Fruit fly (Drosophila melanogaster) whole organism, embryonic: ENCODE results near the gene Crtc.

Source experiments
- Atf-2 ChIP-seq: fragments of 200-800 bp; sonication (Bioruptor generic); optimal IDR thresholded peaks from 2 replicates; lab custom pipeline; 2016; ENCODE audit warnings: missing biosample characterization, missing genetic modification characterization
- BtbVII ChIP-seq: fragments of 200-800 bp; sonication (Bioruptor generic); optimal IDR thresholded peaks from 3 replicates; lab custom pipeline; 2017; ENCODE audit warnings: missing biosample characterization, mild to moderate bottlenecking, missing genetic modification characterization
- CG10543 ChIP-seq: fragments of 200-800 bp; sonication (Bioruptor generic); optimal IDR thresholded peaks from 3 replicates; lab custom pipeline; 2017; ENCODE audit warnings: missing biosample characterization, mild to moderate bottlenecking, missing genetic modification characterization, moderate library complexity
- CG11504 ChIP-seq: fragments of 200-800 bp; sonication (Bioruptor generic); optimal IDR thresholded peaks from 3 replicates; lab custom pipeline; 2019; ENCODE audit warnings: missing biosample characterization, mild to moderate bottlenecking, missing genetic modification characterization, moderate library complexity
- CG11695 ChIP-seq: fragments of 200-800 bp; sonication (Bioruptor generic); IDR thresholded peaks from 3 replicates; pipeline ENCODE4 v1.3.6; 2022; ENCODE audit warnings: missing biosample characterization, missing genetic modification characterization
- CG12104 ChIP-seq: fragments of 200-800 bp; sonication (Bioruptor generic); optimal IDR thresholded peaks from 3 replicates; lab custom pipeline; 2016; ENCODE audit warnings: missing biosample characterization, missing genetic modification characterization
- CG12236 ChIP-seq: fragments of 200-800 bp; sonication (Bioruptor generic); optimal IDR thresholded peaks from 2 replicates; lab custom pipeline; 2016; ENCODE audit warnings: missing biosample characterization, missing genetic modification characterization
- CG12659 ChIP-seq: fragments of 200-800 bp; sonication (Bioruptor generic); optimal IDR thresholded peaks from 3 replicates; lab custom pipeline; 2017; ENCODE audit warnings: mild to moderate bottlenecking, missing biosample characterization, missing genetic modification reagents, missing genetic modification characterization
- CG12744 ChIP-seq: fragments of 200-800 bp; sonication (Bioruptor generic); optimal IDR thresholded peaks from 2 replicates; lab custom pipeline; 2016; ENCODE audit warnings: missing biosample characterization, missing genetic modification characterization
- CG14050 ChIP-seq: fragments of 200-800 bp; sonication (Bioruptor generic); IDR thresholded peaks from 3 replicates; pipeline ENCODE4 v1.3.6; 2022; ENCODE audit warnings: missing biosample characterization, missing genetic modification characterization
- CG14710 ChIP-seq: fragments of 200-800 bp; sonication (Bioruptor generic); optimal IDR thresholded peaks from 3 replicates; lab custom pipeline; 2019; ENCODE audit warnings: missing biosample characterization, mild to moderate bottlenecking, missing genetic modification characterization, moderate library complexity
- CG15269 ChIP-seq: fragments of 200-800 bp; sonication (Bioruptor generic); optimal IDR thresholded peaks from 2 replicates; lab custom pipeline; 2018; ENCODE audit warnings: missing biosample characterization, mild to moderate bottlenecking, missing genetic modification characterization, moderate library complexity
- CG15514 ChIP-seq: fragments of 200-800 bp; sonication (Bioruptor generic); optimal IDR thresholded peaks from 3 replicates; lab custom pipeline; 2017; ENCODE audit warnings: missing biosample characterization, missing genetic modification characterization, mild to moderate bottlenecking, moderate library complexity, missing genetic modification reagents
- CG16779 ChIP-seq: fragments of 200-800 bp; sonication (Bioruptor generic); IDR thresholded peaks from 2 replicates; pipeline ENCODE4 v1.3.6; 2022; ENCODE audit warnings: missing biosample characterization, missing genetic modification characterization
- CG16813 ChIP-seq: fragments of 200-800 bp; sonication (Bioruptor generic); IDR thresholded peaks from 3 replicates; pipeline ENCODE4 v1.3.6; 2022; ENCODE audit warnings: missing biosample characterization, missing genetic modification characterization; ENCODE audit not compliant: partially characterized antibody
- CG17385 ChIP-seq: fragments of 200-800 bp; sonication (Bioruptor generic); optimal IDR thresholded peaks from 3 replicates; lab custom pipeline; 2018; ENCODE audit warnings: missing biosample characterization, mild to moderate bottlenecking, missing genetic modification characterization
- CG30403 ChIP-seq: fragments of 200-800 bp; sonication (Bioruptor generic); optimal IDR thresholded peaks from 3 replicates; lab custom pipeline; 2016; ENCODE audit warnings: missing biosample characterization, missing genetic modification characterization
- CG4424 ChIP-seq: fragments of 200-800 bp; sonication (Bioruptor generic); optimal IDR thresholded peaks from 3 replicates; lab custom pipeline; 2016; ENCODE audit warnings: missing biosample characterization, missing genetic modification characterization
- CG5245 ChIP-seq: fragments of 200-800 bp; sonication (Bioruptor generic); optimal IDR thresholded peaks from 3 replicates; lab custom pipeline; 2016; ENCODE audit warnings: missing biosample characterization, missing genetic modification characterization
- CG5953 ChIP-seq: fragments of 200-800 bp; sonication (Bioruptor generic); IDR thresholded peaks from 2 replicates; pipeline ENCODE4 v1.3.6; 2022; ENCODE audit warnings: missing biosample characterization, missing genetic modification characterization
- CG6175 ChIP-seq: fragments of 200-800 bp; sonication (Bioruptor generic); IDR thresholded peaks from 3 replicates; pipeline ENCODE4 v1.3.6; 2022; ENCODE audit warnings: missing biosample characterization, missing genetic modification characterization
- CG7839 ChIP-seq: fragments of 200-800 bp; sonication (Bioruptor generic); optimal IDR thresholded peaks from 3 replicates; lab custom pipeline; 2018; ENCODE audit warnings: missing biosample characterization, mild to moderate bottlenecking, missing genetic modification characterization, moderate library complexity
- D ChIP-seq, 2 experiments: fragments of 200-800 bp in 1 of 2; fragments of >200 bp in 1 of 2; sonication (Bioruptor generic) in 1 of 2; optimal IDR thresholded peaks; 2 replicates in 1 of 2; 3 replicates in 1 of 2; lab custom pipeline; 2017; ENCODE audit warnings: mild to moderate bottlenecking in 1 of 2, missing biosample characterization in 1 of 2, missing genetic modification characterization in 1 of 2, missing genetic modification reagents in 1 of 2
- D19A ChIP-seq: fragments of 200-800 bp; optimal IDR thresholded peaks from 3 replicates; lab custom pipeline; 2019; ENCODE audit warnings: missing biosample characterization, mild to moderate bottlenecking, missing genetic modification characterization, moderate library complexity
- HLHmδ ChIP-seq: fragments of 200-800 bp; sonication (Bioruptor generic); optimal IDR thresholded peaks from 2 replicates; lab custom pipeline; 2018; ENCODE audit warnings: missing biosample characterization, mild to moderate bottlenecking, missing genetic modification characterization, moderate library complexity
- MTF-1 ChIP-seq: fragments of 200-800 bp; sonication (Bioruptor generic); optimal IDR thresholded peaks from 2 replicates; lab custom pipeline; 2018; ENCODE audit warnings: missing biosample characterization, mild to moderate bottlenecking, missing genetic modification characterization, borderline replicate concordance
- Pdp1 ChIP-seq, 2 experiments: fragments of 200-800 bp; sonication (Bioruptor generic); optimal IDR thresholded peaks; 3 replicates each; lab custom pipeline; 2016; ENCODE audit warnings: missing biosample characterization in 2 of 2, missing genetic modification characterization in 2 of 2, mild to moderate bottlenecking in 1 of 2, moderate library complexity in 1 of 2
- Side ChIP-seq: fragments of 200-800 bp; sonication (Bioruptor generic); optimal IDR thresholded peaks from 2 replicates; lab custom pipeline; 2016; ENCODE audit warnings: missing biosample characterization, missing genetic modification characterization
- Sin3A ChIP-seq: fragments of >200 bp; optimal IDR thresholded peaks from 2 replicates; lab custom pipeline; 2018
- Six4 ChIP-seq: fragments of 200-800 bp; sonication (Bioruptor generic); optimal IDR thresholded peaks from 2 replicates; lab custom pipeline; 2016; ENCODE audit warnings: missing biosample characterization, missing genetic modification characterization
- Sox102F ChIP-seq: fragments of 200-800 bp; sonication (Bioruptor generic); optimal IDR thresholded peaks from 2 replicates; lab custom pipeline; 2018; ENCODE audit warnings: missing biosample characterization, mild to moderate bottlenecking, missing genetic modification characterization, moderate library complexity
- Sry-δ ChIP-seq: fragments of 200-800 bp; sonication (Bioruptor generic); optimal IDR thresholded peaks from 2 replicates; lab custom pipeline; 2016; ENCODE audit warnings: missing biosample characterization, missing genetic modification characterization
- ato ChIP-seq: fragments of 200-800 bp; sonication (Bioruptor generic); IDR thresholded peaks from 2 replicates; pipeline ENCODE4 v1.3.6; 2022; ENCODE audit warnings: missing biosample characterization, missing genetic modification characterization; ENCODE audit not compliant: partially characterized antibody
- caup ChIP-seq: fragments of 200-800 bp; sonication (Bioruptor generic); optimal IDR thresholded peaks from 3 replicates; lab custom pipeline; 2017; ENCODE audit warnings: missing biosample characterization, mild to moderate bottlenecking, missing genetic modification characterization, moderate library complexity; ENCODE audit not compliant: severe bottlenecking
- croc ChIP-seq: fragments of 200-800 bp; sonication (Bioruptor generic); conservative IDR thresholded peaks from 3 replicates; pipeline ENCODE4 v1.3.6; 2022; ENCODE audit warnings: missing biosample characterization, missing genetic modification characterization
- dysf ChIP-seq: fragments of 200-800 bp; sonication (Bioruptor generic); IDR thresholded peaks from 3 replicates; pipeline ENCODE4 v1.3.6; 2022; ENCODE audit warnings: missing biosample characterization, missing genetic modification characterization
- gcm2 ChIP-seq: fragments of 200-800 bp; sonication (Bioruptor generic); optimal IDR thresholded peaks from 2 replicates; lab custom pipeline; 2016; ENCODE audit warnings: missing biosample characterization, missing genetic modification characterization
- gro ChIP-seq: fragments of 200-800 bp; sonication (Bioruptor generic); optimal IDR thresholded peaks from 2 replicates; lab custom pipeline; 2016; ENCODE audit warnings: missing biosample characterization, missing genetic modification characterization
- her ChIP-seq: fragments of 200-800 bp; sonication (Bioruptor generic); optimal IDR thresholded peaks from 2 replicates; lab custom pipeline; 2016; ENCODE audit warnings: missing biosample characterization, missing genetic modification characterization
- jumu ChIP-seq: fragments of 200-800 bp; sonication (Bioruptor generic); optimal IDR thresholded peaks from 3 replicates; lab custom pipeline; 2016; ENCODE audit warnings: missing biosample characterization, missing genetic modification characterization
- knrl ChIP-seq: fragments of 200-800 bp; sonication (Bioruptor generic); IDR thresholded peaks from 3 replicates; pipeline ENCODE4 v1.3.6; 2022; ENCODE audit warnings: missing biosample characterization, missing genetic modification characterization; ENCODE audit not compliant: partially characterized antibody
- lola ChIP-seq, 3 experiments: fragments of >200 bp in 2 of 3; fragments of 200-800 bp in 1 of 3; sonication (Bioruptor generic) in 1 of 3; optimal IDR thresholded peaks; 2 replicates each; lab custom pipeline; 2017 to 2019; ENCODE audit warnings: missing biosample characterization in 3 of 3, missing genetic modification characterization in 3 of 3, mild to moderate bottlenecking in 1 of 3, moderate library complexity in 1 of 3
- org-1 ChIP-seq: fragments of 200-800 bp; sonication (Bioruptor generic); optimal IDR thresholded peaks from 2 replicates; lab custom pipeline; 2017; ENCODE audit warnings: missing biosample characterization, missing genetic modification characterization
- pho ChIP-seq: fragments of 200-800 bp; sonication (Bioruptor generic); optimal IDR thresholded peaks from 2 replicates; lab custom pipeline; 2016; ENCODE audit warnings: missing biosample characterization, missing genetic modification characterization
- sc ChIP-seq, 3 experiments: fragments of >200 bp in 2 of 3; fragments of 200-800 bp in 1 of 3; sonication (Bioruptor generic) in 1 of 3; optimal IDR thresholded peaks; 2 replicates in 2 of 3; 3 replicates in 1 of 3; lab custom pipeline; 2017; ENCODE audit warnings: mild to moderate bottlenecking in 1 of 3, missing biosample characterization in 1 of 3, missing genetic modification characterization in 1 of 3, missing genetic modification reagents in 1 of 3
- sima ChIP-seq: fragments of 200-800 bp; sonication (Bioruptor generic); optimal IDR thresholded peaks from 2 replicates; lab custom pipeline; 2016; ENCODE audit warnings: missing biosample characterization, missing genetic modification characterization
- vnd ChIP-seq: fragments of 200-800 bp; sonication (Bioruptor generic); IDR thresholded peaks from 3 replicates; pipeline ENCODE4 v1.3.6; 2022; ENCODE audit warnings: missing biosample characterization, missing genetic modification characterization; ENCODE audit not compliant: partially characterized antibody

The Crtc gene

dm6 chr3L:17668945-17669779, at the start of gene Crtc (continued):
- TF ChIP-seq CG16813 (GFP tag; lab: Robert Waterston, UW): peak; percentile 74
- peak; percentile 63 for TF ChIP-seq D (optimal IDR thresholded peaks at IDR 0.05; lab: Kevin White, UChicago)
- no peak for TF ChIP-seq D (GFP tag; optimal IDR thresholded peaks at IDR 0.05; lab: Kevin White, UChicago)
- no peak for TF ChIP-seq Sox102F (GFP tag; lab: Kevin White, UChicago)
- no peak for TF ChIP-seq CG12236 (GFP tag; lab: Kevin White, UChicago)
- TF ChIP-seq gro (GFP tag; lab: Kevin White, UChicago): no peak
- TF ChIP-seq sima (GFP tag; lab: Kevin White, UChicago): no peak
- no peak for TF ChIP-seq CG11695 (GFP tag; lab: Robert Waterston, UW)
- TF ChIP-seq CG10543 (GFP tag; lab: Kevin White, UChicago): no peak
- TF ChIP-seq CG30403: peak; percentile 50
- no peak for TF ChIP-seq org-1 (GFP tag; lab: Kevin White, UChicago)
- peak; percentile 87 for TF ChIP-seq ato (GFP tag; lab: Robert Waterston, UW)
- TF ChIP-seq CG14050 (GFP tag; lab: Robert Waterston, UW): no peak
- peak; percentile 18 for TF ChIP-seq CG12744 (GFP tag; lab: Kevin White, UChicago)
- TF ChIP-seq Sry-δ: peak; percentile 79
- TF ChIP-seq MTF-1 (GFP tag; lab: Kevin White, UChicago): no peak
- peak; percentile 99 for TF ChIP-seq CG17385 (GFP tag; lab: Kevin White, UChicago)
- no peak for TF ChIP-seq sc (optimal IDR thresholded peaks at IDR 0.05; lab: Kevin White, UChicago)
- TF ChIP-seq sc (GFP tag; optimal IDR thresholded peaks at IDR 0.05; lab: Kevin White, UChicago): no peak
- peak; percentile 35 for TF ChIP-seq CG11504 (tag; lab: Kevin White, UChicago)
- no peak for TF ChIP-seq CG4424 (GFP tag; lab: Kevin White, UChicago)
- TF ChIP-seq Pdp1 (GFP tag; optimal IDR thresholded peaks at IDR 0.05; lab: Kevin White, UChicago): no peak
- TF ChIP-seq Atf-2 (GFP tag; lab: Kevin White, UChicago): no peak
- peak; percentile 93 for TF ChIP-seq CG15514 (GFP tag; lab: Kevin White, UChicago)
- no peak for TF ChIP-seq D19A (tag; lab: Kevin White, UChicago)
- TF ChIP-seq lola (GFP tag; optimal IDR thresholded peaks at IDR 0.05; lab: Kevin White, UChicago): no peak
- no peak for TF ChIP-seq Six4 (GFP tag; lab: Kevin White, UChicago)
- TF ChIP-seq CG6175 (GFP tag; lab: Robert Waterston, UW): no peak
- peak; percentile 0 for TF ChIP-seq her (GFP tag; lab: Kevin White, UChicago)
- TF ChIP-seq jumu: no peak
- TF ChIP-seq CG7839: no peak
- TF ChIP-seq caup: no peak
- no peak for TF ChIP-seq croc
- TF ChIP-seq pho (GFP tag; lab: Kevin White, UChicago): no peak
- peak; percentile 25 for TF ChIP-seq CG12659 (GFP tag; lab: Kevin White, UChicago)
- peak; percentile 68 for TF ChIP-seq Sin3A (lab: Kevin White, UChicago)
- TF ChIP-seq knrl (GFP tag; lab: Robert Waterston, UW): peak; percentile 47; the same call in 2 of the 3 replicates
- TF ChIP-seq CG5245 (GFP tag; lab: Kevin White, UChicago): no peak
- no peak for TF ChIP-seq CG16779
- no peak for TF ChIP-seq CG5953 (GFP tag; lab: Robert Waterston, UW)
- no peak for TF ChIP-seq dysf (GFP tag; lab: Robert Waterston, UW)
- no peak for TF ChIP-seq CG12104 (GFP tag; lab: Kevin White, UChicago)
- no peak for TF ChIP-seq CG15269 (tag; lab: Kevin White, UChicago)
- TF ChIP-seq vnd (GFP tag; lab: Robert Waterston, UW): peak; percentile 62; the same call in 2 of the 3 replicates
- TF ChIP-seq BtbVII (GFP tag; lab: Kevin White, UChicago): no peak
- peak; percentile 23 for TF ChIP-seq HLHmδ
- TF ChIP-seq gcm2 (GFP tag; lab: Kevin White, UChicago): no peak
- peak; percentile 74 for TF ChIP-seq CG14710
- no peak for TF ChIP-seq Side (GFP tag; lab: Kevin White, UChicago)
